Fruit fly (Drosophila melanogaster): ENCODE data around the gene CG10898.
A peak's percentile ranks its signal among the peaks of the same experiment; 100 is the strongest.

The CG10898 gene

dm6 chr3R:11557492-11557965 lies at the start of gene CG10898:
CG10898 (plus strand) TSS chr3R:11557776.
- TF ChIP-seq Crg-1 (GFP tag; optimal IDR thresholded peaks at IDR 0.05) = peak; percentile 38
- TF ChIP-seq Mnt (GFP tag; optimal IDR thresholded peaks at IDR 0.05) = peak; percentile 51
- TF ChIP-seq cnc (optimal IDR thresholded peaks at IDR 0.05) = no peak
- peak; percentile 79 for TF ChIP-seq CG1620 (GFP tag; optimal IDR thresholded peaks at IDR 0.05)
- TF ChIP-seq tj (GFP tag; optimal IDR thresholded peaks at IDR 0.05) = peak; percentile 31
- TF ChIP-seq ovo (GFP tag; optimal IDR thresholded peaks at IDR 0.05) = peak; percentile 43
- peak; percentile 68 for TF ChIP-seq CG7101 (tag; optimal IDR thresholded peaks at IDR 0.05)
- TF ChIP-seq CG5204 (GFP tag; optimal IDR thresholded peaks at IDR 0.05) = peak; percentile 71
- peak; percentile 72 for TF ChIP-seq CG14711 (tag; optimal IDR thresholded peaks at IDR 0.05)
- peak; percentile 82 for TF ChIP-seq toe (GFP tag; optimal IDR thresholded peaks at IDR 0.05)
- peak; percentile 51 for TF ChIP-seq CG33017 (tag; optimal IDR thresholded peaks at IDR 0.05)
- TF ChIP-seq cic (GFP tag; optimal IDR thresholded peaks at IDR 0.05) = peak; percentile 11
- TF ChIP-seq Clk (GFP tag; optimal IDR thresholded peaks at IDR 0.05) = peak; percentile 60
- TF ChIP-seq Hr96 (GFP tag; optimal IDR thresholded peaks at IDR 0.05) = peak; percentile 78
- TF ChIP-seq kay (GFP tag; ENCODE audit: borderline replicate concordance) = no peak
- TF ChIP-seq CG12768 (GFP tag; optimal IDR thresholded peaks at IDR 0.05) = peak; percentile 48
- peak; percentile 29 for TF ChIP-seq pad (GFP tag; optimal IDR thresholded peaks at IDR 0.05)
- peak; percentile 76 for TF ChIP-seq CG7045 (GFP tag; optimal IDR thresholded peaks at IDR 0.05)
- TF ChIP-seq bab1 (GFP tag; optimal IDR thresholded peaks at IDR 0.05) = peak; percentile 90
- TF ChIP-seq CG11617 (GFP tag; optimal IDR thresholded peaks at IDR 0.05) = peak; percentile 68

DNA sequence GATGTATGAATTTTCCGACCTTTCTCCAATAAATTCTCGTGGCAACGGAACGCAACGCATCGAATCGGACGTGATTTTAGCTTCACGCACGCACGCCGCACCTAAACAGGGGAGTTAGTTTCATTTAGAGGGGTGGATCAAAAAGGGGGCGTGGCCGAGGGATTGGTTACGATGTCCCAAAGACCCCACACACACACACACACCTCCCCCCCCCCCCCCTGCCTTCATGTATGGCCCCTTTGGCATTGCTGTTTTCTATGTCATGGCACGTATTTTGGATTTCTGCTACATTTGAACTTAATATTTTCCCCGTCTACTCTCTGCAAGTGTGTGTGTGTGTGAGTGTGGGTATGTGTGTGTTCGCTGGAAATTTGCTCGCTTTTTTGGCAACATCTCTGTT lies 25.7 kb upstream of the CG10898 start:
- TF ChIP-seq CG14711 (tag; optimal IDR thresholded peaks at IDR 0.05) (no peak), bab1 (GFP tag; optimal IDR thresholded peaks at IDR 0.05) (no peak), CG7045 (GFP tag; optimal IDR thresholded peaks at IDR 0.05) (no peak), pad (GFP tag; optimal IDR thresholded peaks at IDR 0.05) (no peak), CG5204 (GFP tag; optimal IDR thresholded peaks at IDR 0.05) (no peak), Mnt (GFP tag; optimal IDR thresholded peaks at IDR 0.05) (no peak), Crg-1 (GFP tag; optimal IDR thresholded peaks at IDR 0.05) (no peak), tj (GFP tag; optimal IDR thresholded peaks at IDR 0.05) (no peak), Clk (GFP tag; optimal IDR thresholded peaks at IDR 0.05) (no peak), cnc (optimal IDR thresholded peaks at IDR 0.05) (no peak), CG7101 (tag; optimal IDR thresholded peaks at IDR 0.05) (no peak), CG33017 (tag; optimal IDR thresholded peaks at IDR 0.05) (no peak), CG12768 (GFP tag; optimal IDR thresholded peaks at IDR 0.05) (no peak), toe (GFP tag; optimal IDR thresholded peaks at IDR 0.05) (no peak)

dm6 chr3R:11542899-11543619 lies 14.5 kb upstream of the CG10898 start, which contains the start of gene dpr4:
dpr4 (minus strand) TSS chr3R:11542949.
- TF ChIP-seq Hr96 (GFP tag; optimal IDR thresholded peaks at IDR 0.05) = no peak

DNA sequence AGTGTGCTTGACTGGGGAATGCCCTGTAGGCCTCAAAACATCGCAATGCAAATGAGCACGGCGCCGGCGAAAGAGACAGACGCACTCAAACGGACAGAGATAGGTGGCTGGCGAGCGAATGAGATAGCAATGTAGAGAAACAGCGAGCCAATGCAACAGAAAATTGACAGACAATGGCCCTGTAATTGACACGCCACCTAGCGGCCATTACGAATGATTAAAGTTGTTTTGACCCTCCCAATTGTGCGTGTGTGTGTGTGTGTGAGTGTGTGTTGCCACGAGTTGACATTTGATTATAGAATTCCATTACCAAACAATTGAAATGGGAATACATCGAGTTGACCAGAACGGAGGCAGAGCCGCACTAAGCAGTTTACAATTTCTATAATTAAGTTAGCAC lies 13.4 kb upstream of the CG10898 start:
- no peak for TF ChIP-seq Crg-1 (GFP tag; optimal IDR thresholded peaks at IDR 0.05)
- no peak for TF ChIP-seq CG11617 (GFP tag; optimal IDR thresholded peaks at IDR 0.05)
- no peak for TF ChIP-seq toe (GFP tag; optimal IDR thresholded peaks at IDR 0.05)
- no peak for TF ChIP-seq pad (GFP tag; optimal IDR thresholded peaks at IDR 0.05)
- no peak for TF ChIP-seq CG7101 (tag; optimal IDR thresholded peaks at IDR 0.05)
- no peak for TF ChIP-seq cnc (optimal IDR thresholded peaks at IDR 0.05)
- no peak for TF ChIP-seq Clk (GFP tag; optimal IDR thresholded peaks at IDR 0.05)
- TF ChIP-seq Hr96 (GFP tag; optimal IDR thresholded peaks at IDR 0.05) = no peak
- TF ChIP-seq CG1620 (GFP tag; optimal IDR thresholded peaks at IDR 0.05) = no peak

dm6 chr3R:11551071-11551470 lies 6.5 kb upstream of the CG10898 start:
- no peak for TF ChIP-seq CG7101 (tag; optimal IDR thresholded peaks at IDR 0.05)
- no peak for TF ChIP-seq CG33017 (tag; optimal IDR thresholded peaks at IDR 0.05)
- no peak for TF ChIP-seq Crg-1 (GFP tag; optimal IDR thresholded peaks at IDR 0.05)
- no peak for TF ChIP-seq cic (GFP tag; optimal IDR thresholded peaks at IDR 0.05)
- TF ChIP-seq tj (GFP tag; optimal IDR thresholded peaks at IDR 0.05) = no peak
- TF ChIP-seq CG11617 (GFP tag; optimal IDR thresholded peaks at IDR 0.05) = no peak
- no peak for TF ChIP-seq kay (GFP tag; ENCODE audit: borderline replicate concordance)
- no peak for TF ChIP-seq cnc (optimal IDR thresholded peaks at IDR 0.05)
- no peak for TF ChIP-seq CG5204 (GFP tag; optimal IDR thresholded peaks at IDR 0.05)

dm6 chr3R:11553845-11554244 lies 3.7 kb upstream of the CG10898 start, which contains the start of gene CG14708:
CG14708 (plus strand) TSS chr3R:11554145.
- TF ChIP-seq CG14711 (tag; optimal IDR thresholded peaks at IDR 0.05) (no peak), tj (GFP tag; optimal IDR thresholded peaks at IDR 0.05) (no peak), pad (GFP tag; optimal IDR thresholded peaks at IDR 0.05) (no peak)

DNA sequence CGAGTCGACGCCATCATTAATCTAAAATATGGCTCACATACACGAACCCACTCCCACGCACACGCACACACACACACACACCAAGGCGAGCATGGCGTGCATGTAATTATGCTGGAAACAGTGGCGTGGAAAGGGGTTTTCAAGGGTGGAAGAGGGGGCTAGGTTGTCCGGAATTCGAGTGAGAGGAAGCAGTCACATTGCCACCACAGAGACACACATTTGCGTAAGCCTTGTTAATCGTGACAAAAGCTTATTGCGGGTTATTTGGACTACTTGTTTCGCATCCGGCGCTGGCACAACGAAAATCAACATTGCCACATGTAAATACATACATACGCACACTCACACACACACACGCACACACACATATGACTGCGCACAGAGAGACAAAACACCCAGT lies 2.6 kb upstream of the CG10898 start:
- TF ChIP-seq tj (GFP tag; optimal IDR thresholded peaks at IDR 0.05) (no peak), Hr96 (GFP tag; optimal IDR thresholded peaks at IDR 0.05) (no peak)
